Worm (Caenorhabditis elegans) whole organism, young adult: Measurements from ENCODE around the gene F47E1.4.

Source experiments
- Y53G8AR.9 ChIP-seq: fragments of 200-800 bp; sonication (Bioruptor generic); conservative IDR thresholded peaks from 2 replicates; pipeline ENCODE4 v1.3.6; 2022; ENCODE audit warnings: missing genetic modification reagents, missing genetic modification characterization, missing compliant biosample characterization
- ama-1 ChIP-seq, 3 experiments: fragments of 150-350 bp in 1 of 3; sonication (generic microtip) in 2 of 3; optimal IDR thresholded peaks; 2 replicates each; lab custom pipeline; 2014 to 2018; ENCODE audit warnings: missing biosample characterization in 2 of 3, missing genetic modification characterization in 2 of 3, missing genetic modification reagents in 2 of 3
- bed-1 ChIP-seq: fragments of 200-800 bp; sonication (Bioruptor generic); IDR thresholded peaks from 2 replicates; pipeline ENCODE4 v1.3.6; 2022; ENCODE audit warnings: missing genetic modification reagents, missing genetic modification characterization, missing compliant biosample characterization
- cebp-2 ChIP-seq: fragments of 200-800 bp; sonication (Bioruptor generic); IDR thresholded peaks from 2 replicates; pipeline ENCODE4 v1.3.6; 2022; ENCODE audit warnings: missing genetic modification characterization, missing compliant biosample characterization
- ceh-58 ChIP-seq: fragments of 200-800 bp; sonication (Bioruptor generic); IDR thresholded peaks from 2 replicates; pipeline ENCODE4 v1.3.6; 2022; ENCODE audit warnings: missing genetic modification characterization, missing compliant biosample characterization
- dox-1 ChIP-seq: fragments of 200-800 bp; sonication (Bioruptor generic); IDR thresholded peaks from 2 replicates; pipeline ENCODE4 v1.3.6; 2022; ENCODE audit warnings: missing genetic modification reagents, missing genetic modification characterization, missing compliant biosample characterization
- hlh-26 ChIP-seq: fragments of 200-800 bp; sonication (Bioruptor generic); conservative IDR thresholded peaks from 2 replicates; pipeline ENCODE4 v1.3.6; 2022; ENCODE audit warnings: missing genetic modification reagents, missing genetic modification characterization, missing compliant biosample characterization
- hmg-20 ChIP-seq: fragments of 200-800 bp; sonication (Bioruptor generic); IDR thresholded peaks from 2 replicates; pipeline ENCODE4 v1.3.6; 2022; ENCODE audit warnings: missing genetic modification reagents, missing genetic modification characterization, missing compliant biosample characterization
- somi-1 ChIP-seq: fragments of 200-800 bp; sonication (Bioruptor generic); optimal IDR thresholded peaks from 2 replicates; lab custom pipeline; 2018; ENCODE audit warnings: mild to moderate bottlenecking, missing genetic modification characterization, missing compliant biosample characterization
- zfh-2 ChIP-seq: fragments of 200-800 bp; sonication (Bioruptor generic); conservative IDR thresholded peaks from 2 replicates; pipeline ENCODE4 v1.3.6; 2022; ENCODE audit warnings: missing genetic modification reagents, missing genetic modification characterization, missing compliant biosample characterization

Gene F47E1.4

ce11 chrX:9113829-9114228 lies 51.2 kb downstream of the F47E1.4 start, which contains the start of gene C25A11.2 (continued):
- TF ChIP-seq cebp-2 (GFP tag; lab: Robert Waterston, UW) = no peak
- no peak for TF ChIP-seq somi-1 (GFP tag; lab: Kevin White, UChicago)
- no peak for TF ChIP-seq hmg-20 (GFP tag; lab: Robert Waterston, UW)
- TF ChIP-seq bed-1 = no peak
- TF ChIP-seq zfh-2 (GFP tag; lab: Robert Waterston, UW) = peak; percentile 78
- no peak for TF ChIP-seq Y53G8AR.9 (GFP tag; lab: Robert Waterston, UW)
- TF ChIP-seq dox-1 (GFP tag; lab: Robert Waterston, UW) = peak; percentile 76
- TF ChIP-seq hlh-26 = no peak
- no peak for TF ChIP-seq ceh-58 (GFP tag; lab: Robert Waterston, UW)
- TF ChIP-seq ama-1 (optimal IDR thresholded peaks at IDR 0.05; lab: Kevin White, UChicago) = no peak
- no peak for TF ChIP-seq ama-1 (GFP tag; optimal IDR thresholded peaks at IDR 0.05; lab: Kevin White, UChicago)
- TF ChIP-seq, all 124 proteins: peak for 10
